Fruit fly (Drosophila melanogaster): ENCODE data around the gene Sodh1.

Gene Sodh1

DNA sequence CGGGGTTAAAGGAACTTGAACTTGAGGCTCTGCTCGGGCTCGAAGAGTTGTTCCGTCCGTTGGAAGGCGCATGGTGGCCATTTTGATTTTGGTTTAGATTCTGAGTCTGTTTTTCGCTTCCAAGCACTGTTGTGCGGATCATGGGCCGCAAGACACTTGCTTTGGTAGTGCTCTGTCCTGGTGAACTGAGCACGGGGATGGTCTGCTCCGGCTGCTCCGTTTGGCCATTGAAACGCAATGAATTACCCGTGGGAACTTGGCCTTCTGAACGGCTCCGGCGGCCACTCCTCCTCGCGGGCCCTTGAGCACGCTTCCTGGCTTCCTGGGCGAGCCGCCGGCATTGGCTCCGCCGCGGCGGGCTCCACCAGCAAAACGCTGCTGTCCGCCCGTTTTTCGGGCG is 27.6 kb downstream of the Sodh1 start:
- TF ChIP-seq pan (optimal IDR thresholded peaks at IDR 0.05) = no peak
- no peak for TF ChIP-seq N (GFP tag; optimal IDR thresholded peaks at IDR 0.05)
- TF ChIP-seq Vsx2 (GFP tag; optimal IDR thresholded peaks at IDR 0.05; ENCODE audit: partially characterized antibody) = no peak
- no peak for TF ChIP-seq Dif (GFP tag; optimal IDR thresholded peaks at IDR 0.05; ENCODE audit: partially characterized antibody)
- TF ChIP-seq Hnf4 (GFP tag; optimal IDR thresholded peaks at IDR 0.05) = no peak
- TF ChIP-seq CrebA (GFP tag; optimal IDR thresholded peaks at IDR 0.05; ENCODE audit: borderline replicate concordance) = no peak
- TF ChIP-seq CG32264 (GFP tag; optimal IDR thresholded peaks at IDR 0.05) = no peak

DNA sequence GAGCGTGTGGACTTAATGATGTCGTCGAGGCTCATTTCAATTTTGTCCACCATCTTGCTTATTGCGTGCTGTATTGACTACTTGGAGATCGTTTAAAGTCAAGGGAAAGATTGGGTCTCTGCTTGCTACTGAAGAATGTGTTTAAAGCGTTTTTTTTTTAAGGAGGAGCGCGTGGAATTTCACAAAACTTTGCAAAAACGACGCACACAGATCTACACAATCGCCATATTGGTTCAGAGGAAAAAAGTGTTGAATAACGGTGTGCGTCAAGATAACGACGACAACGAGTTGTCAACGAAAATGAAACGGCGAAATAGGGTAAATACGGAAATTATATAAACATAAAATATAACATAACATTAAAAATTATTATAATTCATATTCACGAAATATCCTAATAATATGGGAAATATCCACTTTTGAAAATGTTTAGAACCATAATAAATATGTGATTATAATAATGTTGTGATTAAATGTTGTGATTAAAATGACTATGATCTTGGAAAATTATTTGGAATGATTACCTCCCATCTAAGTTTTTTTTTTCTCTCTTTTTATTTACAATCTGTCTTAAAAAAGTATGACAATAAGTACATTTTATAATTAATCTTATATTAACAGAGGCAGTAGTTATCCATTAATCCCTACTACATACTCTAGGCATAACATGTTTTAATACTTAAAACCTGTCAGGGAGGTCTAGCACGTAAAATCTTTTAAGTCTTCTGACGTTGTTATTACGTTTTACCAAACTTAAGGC is 28.2 kb downstream of the Sodh1 start, which contains the start of gene Ref1:
Gene Ref1 (minus strand): TSS at position 231 of the 760 bp plus-strand sequence.
- TF ChIP-seq woc (GFP tag; optimal IDR thresholded peaks at IDR 0.05) (peak; percentile 63), dl (GFP tag; optimal IDR thresholded peaks at IDR 0.05; ENCODE audit: insufficient read depth in 1 of 2, partially characterized antibody in 2 of 2) (no peak)

DNA sequence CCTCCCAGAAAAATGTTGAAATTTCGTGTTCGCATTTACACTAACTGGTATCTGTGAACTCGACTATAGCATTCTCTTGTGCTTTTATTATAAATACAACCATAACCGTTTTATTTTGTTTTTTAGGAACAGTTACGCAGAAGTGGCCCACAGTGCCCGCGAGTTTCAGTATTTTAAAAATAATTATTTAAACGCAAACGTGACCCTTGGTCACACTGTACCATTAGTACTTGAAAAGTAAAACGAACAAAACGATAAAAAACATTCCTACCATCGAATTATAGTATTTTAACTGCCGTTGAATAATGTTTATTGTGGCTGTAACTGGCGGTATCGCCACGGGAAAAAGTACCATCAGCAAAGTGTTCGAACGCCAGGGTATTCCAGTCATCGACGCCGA is 29.8 kb downstream of the Sodh1 start, which contains the start of gene Dpck:
Gene Dpck (plus strand): TSS at position 211 of the 400 bp plus-strand sequence.
- peak; percentile 11 for TF ChIP-seq ey (GFP tag; optimal IDR thresholded peaks at IDR 0.05)
- peak; percentile 30 for TF ChIP-seq HLH106 (tag; optimal IDR thresholded peaks at IDR 0.05)
- no peak for TF ChIP-seq lola (GFP tag; optimal IDR thresholded peaks at IDR 0.05)
- TF ChIP-seq foxo (GFP tag; optimal IDR thresholded peaks at IDR 0.05) = peak in 1 of 2 experiments; percentile 20
- TF ChIP-seq psq (GFP tag; optimal IDR thresholded peaks at IDR 0.05) = no peak
- TF ChIP-seq Dfd (GFP tag; optimal IDR thresholded peaks at IDR 0.05) = no peak
- peak; percentile 47 for TF ChIP-seq sage (GFP tag; optimal IDR thresholded peaks at IDR 0.05)
- no peak for TF ChIP-seq Rel (GFP tag; optimal IDR thresholded peaks at IDR 0.05)
- peak; percentile 47 for TF ChIP-seq Rel (tag; optimal IDR thresholded peaks at IDR 0.05)
- no peak for TF ChIP-seq N (GFP tag; optimal IDR thresholded peaks at IDR 0.05)
- peak; percentile 19 for TF ChIP-seq Mio (GFP tag; optimal IDR thresholded peaks at IDR 0.05)
- peak; percentile 53 for TF ChIP-seq Sp1 (GFP tag; optimal IDR thresholded peaks at IDR 0.05)
- TF ChIP-seq brk (GFP tag; optimal IDR thresholded peaks at IDR 0.05) = no peak
- TF ChIP-seq h (GFP tag; optimal IDR thresholded peaks at IDR 0.05) = peak; percentile 30
- peak; percentile 34 for TF ChIP-seq fru (GFP tag; optimal IDR thresholded peaks at IDR 0.05)
- TF ChIP-seq Jra (GFP tag; optimal IDR thresholded peaks at IDR 0.05) = no peak
- TF ChIP-seq CG9705 (GFP tag; optimal IDR thresholded peaks at IDR 0.05) = no peak
- peak; percentile 28 for TF ChIP-seq jim (GFP tag; optimal IDR thresholded peaks at IDR 0.05)
- TF ChIP-seq Hr83 (GFP tag; optimal IDR thresholded peaks at IDR 0.05; ENCODE audit: poor library complexity, severe bottlenecking) = peak; percentile 23
- TF ChIP-seq usp (GFP tag; optimal IDR thresholded peaks at IDR 0.05) = no peak
- no peak for TF ChIP-seq GATAd (GFP tag; optimal IDR thresholded peaks at IDR 0.05)
- TF ChIP-seq rgr (GFP tag; optimal IDR thresholded peaks at IDR 0.05) = peak; percentile 19
- TF ChIP-seq Hnf4 (GFP tag; optimal IDR thresholded peaks at IDR 0.05) = peak; percentile 30
- no peak for TF ChIP-seq pan (optimal IDR thresholded peaks at IDR 0.05)
- TF ChIP-seq CG32264 (GFP tag; optimal IDR thresholded peaks at IDR 0.05) = no peak
- TF ChIP-seq woc (GFP tag; optimal IDR thresholded peaks at IDR 0.05) = peak; percentile 60

DNA sequence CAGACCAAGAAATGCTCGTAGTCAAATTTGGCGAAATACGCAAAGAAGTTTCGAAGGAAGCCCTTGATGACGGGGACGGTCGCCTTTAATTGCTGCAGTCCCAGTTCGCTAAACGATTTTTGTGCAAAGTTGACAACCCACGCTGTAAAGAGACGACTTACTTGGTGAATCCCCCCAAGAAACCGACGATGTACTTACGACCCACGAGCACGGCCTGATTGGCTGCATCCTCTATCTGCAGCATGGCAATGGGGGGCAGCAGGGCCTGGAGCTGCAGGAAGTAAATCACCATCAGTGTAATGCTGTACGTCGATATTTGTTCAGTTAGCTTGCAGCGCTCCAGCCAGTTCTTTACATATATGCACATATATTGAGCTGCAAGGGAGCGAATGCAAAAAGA is 31.6 kb downstream of the Sodh1 start:
- TF ChIP-seq lola (GFP tag; optimal IDR thresholded peaks at IDR 0.05) (no peak), Rel (GFP tag; optimal IDR thresholded peaks at IDR 0.05) (no peak), Rel (tag; optimal IDR thresholded peaks at IDR 0.05) (peak; percentile 91)

DNA sequence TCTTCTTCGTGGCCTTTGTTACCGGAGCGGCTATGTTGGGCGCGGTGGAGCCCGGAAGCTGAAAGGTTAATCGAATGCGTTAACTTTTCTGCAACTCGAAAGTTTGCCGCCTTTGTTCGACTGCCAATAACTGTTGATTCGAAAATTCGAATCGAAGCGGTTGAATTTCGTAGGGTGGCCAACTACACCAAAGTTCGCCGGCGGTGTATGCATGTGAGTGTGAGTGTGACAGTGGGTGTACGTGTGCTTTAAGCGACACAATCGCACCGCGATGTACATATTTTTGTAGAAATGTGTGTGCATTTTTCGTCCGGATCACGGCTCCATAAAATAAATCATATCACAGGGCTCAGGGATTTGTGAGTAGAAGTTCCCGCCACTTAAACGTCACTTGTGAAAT is 33.3 kb downstream of the Sodh1 start:
- TF ChIP-seq jim (GFP tag; optimal IDR thresholded peaks at IDR 0.05) (no peak), Rel (GFP tag; optimal IDR thresholded peaks at IDR 0.05) (no peak), Rel (tag; optimal IDR thresholded peaks at IDR 0.05) (peak; percentile 44)
